Worm (Caenorhabditis elegans): ENCODE measurements around the gene K10C9.1.

DNA sequence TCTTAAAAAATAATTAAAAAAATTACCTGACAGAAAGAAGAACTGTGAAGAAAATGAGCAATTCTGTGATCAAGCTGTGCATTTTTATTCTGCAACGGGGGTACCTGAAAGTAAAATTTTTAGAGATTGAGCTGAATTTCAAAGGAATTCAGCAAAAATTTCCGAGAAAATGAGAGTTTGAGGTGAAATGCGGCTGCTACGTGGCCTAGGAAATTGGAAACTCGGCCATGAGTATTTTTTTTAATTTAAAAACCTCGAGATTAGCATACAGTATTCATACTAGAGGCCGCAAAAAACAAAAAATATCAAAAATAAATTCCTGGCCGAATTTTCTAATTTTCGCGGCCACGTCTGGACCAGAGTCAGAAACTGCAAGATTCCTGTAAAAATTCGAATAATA, 41.7 kb upstream of the K10C9.1 start, which contains the start of gene flp-34:
- no peak for TF ChIP-seq hmg-1.1 (GFP tag; IDR thresholded peaks at IDR 0.05)
- TF ChIP-seq aha-1 (tag) = no peak
- no peak for TF ChIP-seq cey-2 (tag; optimal IDR thresholded peaks at IDR 0.05; ENCODE audit: borderline replicate concordance, insufficient read depth)
- TF ChIP-seq dpl-1 (GFP tag; optimal IDR thresholded peaks at IDR 0.05) = no peak
- no peak for TF ChIP-seq nhr-237 (tag; optimal IDR thresholded peaks at IDR 0.05)
- TF ChIP-seq nhr-41 (GFP tag; IDR thresholded peaks at IDR 0.05) = no peak

Data from whole organism, L4 larva.